Worm (Caenorhabditis elegans): ENCODE data around the gene try-14.

try-14 gene

DNA sequence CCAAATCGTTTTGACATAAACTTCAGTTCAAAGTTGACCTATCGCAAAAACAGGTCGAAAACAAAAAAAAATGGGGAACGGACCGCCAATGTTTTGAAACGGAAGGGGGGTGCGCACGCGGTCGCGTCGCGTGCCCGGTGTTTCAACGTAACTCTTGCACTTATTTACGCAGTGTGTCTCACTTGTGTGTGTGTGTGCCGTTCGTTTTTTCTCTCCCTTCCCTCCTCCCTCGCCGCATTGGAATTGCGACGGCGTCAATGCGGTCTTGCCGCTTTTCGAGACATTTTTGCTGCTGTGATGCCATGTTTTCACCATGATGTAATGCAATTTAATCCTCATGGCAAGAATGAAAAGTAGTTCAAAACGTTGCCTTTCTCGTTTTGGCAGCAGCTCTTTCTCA is 16.9 kb downstream of the try-14 start (continued):
- TF ChIP-seq hif-1 (tag; optimal IDR thresholded peaks at IDR 0.05) (peak in 1 of 2 experiments; percentile 38), gei-8 (GFP tag; optimal IDR thresholded peaks at IDR 0.05) (no peak), F49E8.2 (tag; optimal IDR thresholded peaks at IDR 0.05; ENCODE audit: borderline replicate concordance) (no peak), madf-5 (GFP tag; IDR thresholded peaks at IDR 0.05) (no peak), mxl-3 (GFP tag; optimal IDR thresholded peaks at IDR 0.05) (peak; percentile 91), egl-43 (GFP tag; IDR thresholded peaks at IDR 0.05) (no peak), madf-9 (GFP tag; conservative IDR thresholded peaks at IDR 0.05) (0 out of 2 replicates have a peak, but pooled peaks have one; percentile 2), Y75B8A.6 (GFP tag; IDR thresholded peaks at IDR 0.05) (no peak), hlh-30 (tag; optimal IDR thresholded peaks at IDR 0.05; ENCODE audit: insufficient read depth) (peak; percentile 88), lir-3 (tag; optimal IDR thresholded peaks at IDR 0.05) (no peak), ztf-7 (tag; optimal IDR thresholded peaks at IDR 0.05) (no peak), lin-38 (GFP tag; IDR thresholded peaks at IDR 0.05) (no peak), lin-13 (GFP tag; optimal IDR thresholded peaks at IDR 0.05) (no peak), zag-1 (tag; optimal IDR thresholded peaks at IDR 0.05) (no peak), ctbp-1 (GFP tag; IDR thresholded peaks at IDR 0.05) (0 out of 2 replicates have a peak, but pooled peaks have one; percentile 17), zfp-2 (tag; optimal IDR thresholded peaks at IDR 0.05) (no peak), fkh-10 (GFP tag; optimal IDR thresholded peaks at IDR 0.05) (peak; percentile 26), aly-2 (tag; optimal IDR thresholded peaks at IDR 0.05) (no peak), daf-8 (GFP tag; IDR thresholded peaks at IDR 0.05) (no peak), ceh-28 (tag; optimal IDR thresholded peaks at IDR 0.05) (no peak), nhr-28 (tag; optimal IDR thresholded peaks at IDR 0.05) (peak; percentile 42), lsy-2 (tag; optimal IDR thresholded peaks at IDR 0.05) (no peak), set-16 (GFP tag; IDR thresholded peaks at IDR 0.05) (0 out of 2 replicates have a peak, but pooled peaks have one; percentile 18), dpl-1 (GFP tag; optimal IDR thresholded peaks at IDR 0.05) (no peak), dve-1 (tag; optimal IDR thresholded peaks at IDR 0.05; ENCODE audit: insufficient read depth) (no peak), cey-2 (tag; optimal IDR thresholded peaks at IDR 0.05; ENCODE audit: borderline replicate concordance, insufficient read depth) (no peak), nhr-11 (tag; optimal IDR thresholded peaks at IDR 0.05) (peak; percentile 43), spr-3 (GFP tag; optimal IDR thresholded peaks at IDR 0.05) (no peak), daf-19 (GFP tag; conservative IDR thresholded peaks at IDR 0.05) (no peak), ces-1 (GFP tag; optimal IDR thresholded peaks at IDR 0.05) (no peak), hmg-1.1 (GFP tag; IDR thresholded peaks at IDR 0.05) (peak; percentile 62), mdl-1 (tag; optimal IDR thresholded peaks at IDR 0.05) (peak; percentile 2 to 75), skn-1 (tag; optimal IDR thresholded peaks at IDR 0.05) (no peak), nhr-41 (GFP tag; IDR thresholded peaks at IDR 0.05) (no peak), daf-16 (GFP tag; optimal IDR thresholded peaks at IDR 0.05) (peak in 1 of 2 experiments; percentile 1), daf-16 (tag; optimal IDR thresholded peaks at IDR 0.05) (peak; percentile 47), vab-7 (GFP tag; IDR thresholded peaks at IDR 0.05) (no peak; the same call in 1 of the 2 replicates), ceh-62 (tag; optimal IDR thresholded peaks at IDR 0.05) (no peak), dmd-6 (GFP tag; IDR thresholded peaks at IDR 0.05) (peak; percentile 37; the same call in 1 of the 2 replicates), arid-1 (GFP tag; conservative IDR thresholded peaks at IDR 0.05) (no peak), mep-1 (tag; optimal IDR thresholded peaks at IDR 0.05) (peak; percentile 58), fos-1 (tag; optimal IDR thresholded peaks at IDR 0.05) (no peak), unc-130 (GFP tag; optimal IDR thresholded peaks at IDR 0.05) (no peak), saeg-2 (GFP tag; IDR thresholded peaks at IDR 0.05) (no peak), hlh-11 (tag; optimal IDR thresholded peaks at IDR 0.05) (peak; percentile 59), nhr-10 (tag; optimal IDR thresholded peaks at IDR 0.05) (no peak), nhr-111 (GFP tag; optimal IDR thresholded peaks at IDR 0.05) (no peak), php-3 (GFP tag; IDR thresholded peaks at IDR 0.05) (no peak), pha-4 (GFP tag; IDR thresholded peaks at IDR 0.05) (no peak), pha-4 (tag; optimal IDR thresholded peaks at IDR 0.05) (no peak)
